Fruit fly (Drosophila melanogaster) whole organism, adult: ENCODE data around the gene CG13116.

Source experiments
- CG12768 ChIP-seq: fragments of 200-800 bp; sonication (Bioruptor generic); optimal IDR thresholded peaks from 2 replicates; lab custom pipeline; 2017; ENCODE audit warnings: missing biosample characterization, missing genetic modification characterization, mild to moderate bottlenecking, moderate library complexity, missing genetic modification reagents
- CG14711 ChIP-seq: fragments of 200-800 bp; sonication (Bioruptor generic); optimal IDR thresholded peaks from 2 replicates; lab custom pipeline; 2018; ENCODE audit warnings: missing biosample characterization, mild to moderate bottlenecking, missing genetic modification characterization, moderate library complexity
- CG1620 ChIP-seq: fragments of 200-800 bp; sonication (Bioruptor generic); optimal IDR thresholded peaks from 2 replicates; lab custom pipeline; 2016; ENCODE audit warnings: missing biosample characterization, missing genetic modification characterization
- CG33017 ChIP-seq: fragments of 200-800 bp; sonication (Bioruptor generic); optimal IDR thresholded peaks from 2 replicates; lab custom pipeline; 2018; ENCODE audit warnings: missing biosample characterization, mild to moderate bottlenecking, missing genetic modification characterization, moderate library complexity
- CG5204 ChIP-seq: fragments of 200-800 bp; sonication (Bioruptor generic); optimal IDR thresholded peaks from 2 replicates; lab custom pipeline; 2016; ENCODE audit warnings: missing biosample characterization, missing genetic modification characterization
- CG7045 ChIP-seq: fragments of 200-800 bp; sonication (Bioruptor generic); optimal IDR thresholded peaks from 2 replicates; lab custom pipeline; 2017; ENCODE audit warnings: missing biosample characterization, mild to moderate bottlenecking, missing genetic modification characterization
- CG7101 ChIP-seq: fragments of 200-800 bp; sonication (Bioruptor generic); optimal IDR thresholded peaks from 2 replicates; lab custom pipeline; 2018; ENCODE audit warnings: missing biosample characterization, mild to moderate bottlenecking, missing genetic modification characterization, moderate library complexity
- Clk ChIP-seq: fragments of 200-800 bp; sonication (Bioruptor generic); optimal IDR thresholded peaks from 2 replicates; lab custom pipeline; 2017; ENCODE audit warnings: missing biosample characterization, missing genetic modification characterization
- Crg-1 ChIP-seq: fragments of 200-800 bp; sonication (Bioruptor generic); optimal IDR thresholded peaks from 2 replicates; lab custom pipeline; 2016; ENCODE audit warnings: missing biosample characterization, missing genetic modification characterization
- Hr96 ChIP-seq: fragments of 200-800 bp; sonication (Bioruptor generic); optimal IDR thresholded peaks from 2 replicates; lab custom pipeline; 2016; ENCODE audit warnings: missing biosample characterization, missing genetic modification characterization
- Mnt ChIP-seq: fragments of 200-800 bp; sonication (Bioruptor generic); optimal IDR thresholded peaks from 2 replicates; lab custom pipeline; 2016; ENCODE audit warnings: missing biosample characterization, mild to moderate bottlenecking, missing genetic modification characterization
- bab1 ChIP-seq: fragments of 200-800 bp; sonication (Bioruptor generic); optimal IDR thresholded peaks from 3 replicates; lab custom pipeline; 2019; ENCODE audit warnings: missing biosample characterization, mild to moderate bottlenecking, missing genetic modification characterization, moderate library complexity
- cic ChIP-seq: fragments of 200-800 bp; sonication (Bioruptor generic); optimal IDR thresholded peaks from 2 replicates; lab custom pipeline; 2017; ENCODE audit warnings: missing biosample characterization, mild to moderate bottlenecking, missing genetic modification characterization, moderate library complexity
- cnc ChIP-seq, 2 experiments: fragments of >200 bp; optimal IDR thresholded peaks; 2 replicates each; lab custom pipeline; 2017
- kay ChIP-seq: fragments of 200-800 bp; sonication (Bioruptor generic); peaks from one replicate; lab custom pipeline; 2016; ENCODE audit warnings: missing biosample characterization, missing genetic modification characterization, borderline replicate concordance
- ovo ChIP-seq: fragments of 200-800 bp; sonication (Bioruptor generic); optimal IDR thresholded peaks from 2 replicates; lab custom pipeline; 2016; ENCODE audit warnings: missing biosample characterization, missing genetic modification characterization
- pad ChIP-seq: fragments of 200-800 bp; sonication (Bioruptor generic); optimal IDR thresholded peaks from 3 replicates; lab custom pipeline; 2017; ENCODE audit warnings: missing biosample characterization, missing genetic modification characterization, mild to moderate bottlenecking, moderate library complexity, missing genetic modification reagents
- tj ChIP-seq: fragments of 200-800 bp; sonication (Bioruptor generic); optimal IDR thresholded peaks from 3 replicates; lab custom pipeline; 2017; ENCODE audit warnings: missing biosample characterization, mild to moderate bottlenecking, missing genetic modification characterization, moderate library complexity
- toe ChIP-seq: fragments of 200-800 bp; sonication (Bioruptor generic); optimal IDR thresholded peaks from 2 replicates; lab custom pipeline; 2016; ENCODE audit warnings: missing biosample characterization, missing genetic modification characterization

CG13116 gene

DNA sequence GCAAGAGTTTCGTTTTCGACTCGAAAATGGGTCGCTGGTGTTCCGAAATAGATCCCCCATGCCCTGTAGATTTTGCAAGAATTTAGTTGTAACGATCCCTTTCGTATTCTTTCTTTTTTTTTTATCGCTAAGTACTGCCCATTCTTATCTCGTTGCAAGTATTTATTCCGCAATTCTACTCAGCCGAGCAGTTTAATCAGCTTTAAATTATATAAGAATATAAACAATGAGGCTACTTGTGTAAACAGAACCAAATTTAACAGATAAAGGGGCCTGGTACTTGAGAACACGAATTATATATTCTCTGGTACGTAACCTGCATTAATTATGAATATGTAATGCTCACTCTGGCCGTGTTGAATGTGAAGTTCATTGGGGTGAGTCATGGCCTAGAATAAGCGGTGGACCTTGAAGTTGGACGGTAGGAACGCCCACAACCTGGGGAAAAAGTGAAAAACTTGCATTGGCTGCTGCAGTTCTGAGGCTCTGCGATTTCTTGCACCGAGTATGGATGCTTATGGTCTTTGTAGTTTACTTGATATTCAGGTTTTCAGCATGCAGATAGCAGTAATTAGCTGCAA, 22.1 kb upstream of the CG13116 start:
- TF ChIP-seq tj (no peak), CG7101 (tag; lab: Kevin White, UChicago) (peak; percentile 18), kay (GFP tag; lab: Kevin White, UChicago) (peak; percentile 77)

DNA sequence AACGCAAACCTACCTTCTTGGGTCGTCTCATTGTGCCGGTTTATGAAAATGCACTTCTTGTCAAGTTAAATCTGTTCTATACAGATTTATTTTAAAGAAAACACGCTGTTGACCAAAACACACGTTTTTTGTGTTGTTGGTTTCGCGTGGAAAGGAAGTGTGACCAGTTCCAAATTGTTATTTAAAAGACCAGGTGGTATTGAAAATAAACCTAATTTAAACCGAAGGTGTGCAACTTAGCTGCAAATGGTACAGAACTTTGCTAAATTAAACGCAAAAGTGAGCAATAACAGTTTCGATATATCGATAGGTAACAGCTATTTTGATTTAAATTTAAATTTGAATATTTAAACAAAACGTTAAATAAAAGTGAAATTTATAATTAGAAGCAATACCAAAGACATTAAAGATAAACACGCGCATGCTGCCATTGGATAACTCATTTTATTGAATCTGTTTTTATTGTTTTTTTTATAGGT, 18.6 kb upstream of the CG13116 start, which contains the start of gene CG4364:
Gene CG4364, minus strand, starts transcription at position 165 of the 479 bp plus-strand sequence.
- TF ChIP-seq Crg-1 (GFP tag; lab: Kevin White, UChicago) (no peak), kay (GFP tag; lab: Kevin White, UChicago) (no peak), CG7045 (GFP tag; lab: Kevin White, UChicago) (no peak), CG12768 (GFP tag; lab: Kevin White, UChicago) (no peak), toe (GFP tag; lab: Kevin White, UChicago) (no peak), CG14711 (no peak), cnc (optimal IDR thresholded peaks at IDR 0.05; lab: Kevin White, UChicago) (no peak), CG5204 (no peak), Hr96 (no peak), bab1 (GFP tag; lab: Kevin White, UChicago) (peak; percentile 55), Mnt (GFP tag; lab: Kevin White, UChicago) (peak; percentile 81), ovo (GFP tag; lab: Kevin White, UChicago) (no peak), pad (GFP tag; lab: Kevin White, UChicago) (no peak), CG33017 (tag; lab: Kevin White, UChicago) (no peak)

DNA sequence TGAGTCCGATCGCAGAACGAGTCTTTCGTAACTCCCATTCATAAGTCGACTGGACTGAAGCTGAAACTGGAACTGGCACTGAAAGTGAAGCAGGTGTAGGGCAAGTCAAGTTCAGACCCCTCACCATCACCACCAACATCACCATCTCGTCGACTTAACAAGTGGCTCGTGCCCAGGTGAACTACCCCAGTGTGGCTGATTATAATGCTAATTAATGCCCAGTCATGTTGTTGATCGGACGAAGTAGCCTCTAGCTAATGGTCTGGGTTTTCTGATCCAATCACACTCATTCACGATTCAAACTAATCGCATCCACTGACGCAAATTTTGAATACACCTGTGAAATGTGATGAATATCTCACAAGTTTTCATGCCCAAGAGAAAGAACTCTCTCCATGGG, 949 bp upstream of the CG13116 start:
- no peak for TF ChIP-seq CG14711
- peak; percentile 84 for TF ChIP-seq cic (GFP tag; lab: Kevin White, UChicago)
- TF ChIP-seq cnc (optimal IDR thresholded peaks at IDR 0.05; lab: Kevin White, UChicago): peak in 1 of 2 experiments; percentile 63

DNA sequence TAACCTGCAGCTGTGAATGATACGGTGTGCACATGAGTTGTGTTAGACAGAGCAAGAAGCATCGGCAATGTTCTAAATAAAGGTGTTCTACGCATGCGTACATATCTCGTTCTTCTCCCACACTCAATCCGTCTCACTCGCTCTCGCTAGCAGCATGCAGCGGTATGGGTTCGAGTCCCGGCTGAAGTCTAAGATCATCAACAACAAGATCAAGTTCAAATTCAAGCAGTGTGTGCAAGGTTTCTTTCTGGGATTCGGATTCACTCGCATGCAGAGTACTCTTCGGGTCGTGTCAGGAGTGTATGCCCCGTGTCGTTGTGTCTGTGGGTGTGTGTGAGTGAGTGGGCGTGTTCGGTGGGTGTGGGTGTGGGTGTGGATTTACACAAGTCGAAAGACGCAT, 1.5 kb downstream of the CG13116 start:
- no peak for TF ChIP-seq Crg-1 (GFP tag; lab: Kevin White, UChicago)
- TF ChIP-seq CG1620: no peak

DNA sequence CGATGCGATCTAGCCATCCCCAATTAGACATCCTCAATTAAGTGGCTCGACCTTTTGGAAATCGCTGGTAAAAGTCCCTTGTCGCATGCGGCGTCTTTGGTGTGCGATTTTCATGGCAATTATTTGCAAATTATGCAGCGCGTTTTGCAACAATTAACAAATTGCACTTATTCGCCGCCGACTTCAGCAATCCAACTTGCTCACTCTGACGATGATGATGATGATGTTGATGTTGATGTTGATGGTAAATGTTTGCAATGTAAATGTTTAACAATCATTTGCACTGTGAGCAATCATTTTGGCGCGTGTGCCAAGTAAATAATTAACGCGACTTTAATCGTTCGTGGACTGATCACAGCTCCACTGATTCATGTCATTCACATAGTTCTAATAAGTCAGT, 4.4 kb downstream of the CG13116 start:
- no peak for TF ChIP-seq CG7045 (GFP tag; lab: Kevin White, UChicago)
- TF ChIP-seq bab1 (GFP tag; lab: Kevin White, UChicago): no peak
- no peak for TF ChIP-seq tj
- TF ChIP-seq CG33017 (tag; lab: Kevin White, UChicago): no peak
- no peak for TF ChIP-seq CG14711
- TF ChIP-seq kay (GFP tag; lab: Kevin White, UChicago): no peak
- TF ChIP-seq CG12768 (GFP tag; lab: Kevin White, UChicago): no peak
- TF ChIP-seq Mnt (GFP tag; lab: Kevin White, UChicago): no peak

DNA sequence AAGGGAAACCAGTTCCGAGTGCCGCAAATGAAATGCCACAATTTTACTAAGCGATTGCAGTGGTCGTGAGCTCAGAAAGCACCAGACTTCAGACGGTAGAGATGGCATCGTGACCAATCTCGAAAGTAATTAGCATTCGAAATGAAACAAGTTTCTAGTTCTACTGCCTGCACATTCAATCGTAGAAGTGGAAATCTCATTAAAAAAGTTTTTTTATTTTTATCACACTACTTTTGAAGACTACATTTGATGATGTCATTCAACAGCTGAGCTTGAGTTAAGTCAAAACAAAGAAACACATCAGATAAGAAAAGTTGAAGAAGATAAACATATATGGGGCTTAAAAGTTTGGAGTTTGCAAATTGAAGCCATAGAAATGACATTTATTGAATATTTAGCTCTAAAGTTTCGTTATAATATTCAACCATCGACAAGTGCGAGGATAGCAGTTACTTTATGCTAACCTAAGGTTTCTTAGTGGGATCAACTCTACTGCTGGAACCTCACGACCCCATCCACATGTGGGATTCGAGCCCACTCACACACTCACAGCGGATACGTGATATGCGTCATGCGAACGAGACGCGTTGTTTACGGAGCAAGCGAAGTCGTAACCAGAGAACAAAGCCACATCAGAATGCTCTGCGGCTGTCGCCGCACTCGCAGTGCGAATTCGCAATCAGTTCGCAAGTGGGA, 6.4 kb downstream of the CG13116 start, which contains the start of gene CG13117:
Gene CG13117, plus strand, starts transcription at position 646 of the 696 bp plus-strand sequence.
- TF ChIP-seq kay (GFP tag; lab: Kevin White, UChicago) (peak; percentile 85), CG7101 (tag; lab: Kevin White, UChicago) (no peak), toe (GFP tag; lab: Kevin White, UChicago) (no peak), CG14711 (no peak)

DNA sequence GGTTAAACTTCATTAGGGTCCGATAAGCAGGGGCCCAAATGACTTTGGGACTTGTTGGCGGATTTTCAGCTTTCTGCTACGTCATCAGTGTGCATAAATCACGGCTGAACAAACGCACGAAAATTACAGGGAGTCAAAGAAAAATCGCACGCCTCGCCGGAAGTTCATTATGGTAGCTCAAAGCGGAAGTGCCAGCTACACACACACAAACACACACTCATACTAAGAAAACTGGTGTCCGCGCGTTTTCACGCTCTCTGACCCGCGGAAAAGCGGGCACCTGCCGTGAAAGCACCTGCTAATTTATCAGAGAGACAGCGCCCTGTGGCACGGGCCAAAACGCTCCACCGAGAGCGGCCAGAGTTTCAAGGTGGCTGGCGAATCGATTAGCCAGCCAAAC, 7.6 kb downstream of the CG13116 start:
- no peak for TF ChIP-seq CG5204
- no peak for TF ChIP-seq Clk
- peak; percentile 52 for TF ChIP-seq kay (GFP tag; lab: Kevin White, UChicago)
- TF ChIP-seq cnc (optimal IDR thresholded peaks at IDR 0.05; lab: Kevin White, UChicago): no peak

DNA sequence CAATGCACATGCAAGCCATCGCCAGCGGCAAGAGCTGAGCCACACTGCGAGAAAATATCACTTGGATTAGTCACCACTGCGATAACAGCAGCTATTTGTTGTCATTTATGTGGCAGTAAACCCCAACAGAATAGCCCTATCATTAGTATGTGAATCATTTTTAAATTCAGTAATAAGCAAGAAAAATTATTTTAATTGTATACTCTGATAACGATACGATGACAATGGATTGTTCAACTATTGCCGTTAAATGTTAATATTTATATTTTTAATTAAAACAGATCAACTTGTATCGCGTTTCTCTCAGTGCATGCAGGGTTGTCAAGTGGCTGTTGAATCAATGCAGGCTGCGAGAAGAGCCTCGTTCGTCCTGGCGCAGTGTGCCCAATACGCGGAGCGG, 8.1 kb downstream of the CG13116 start:
- no peak for TF ChIP-seq bab1 (GFP tag; lab: Kevin White, UChicago)
- peak; percentile 16 for TF ChIP-seq toe (GFP tag; lab: Kevin White, UChicago)
- TF ChIP-seq CG5204: peak; percentile 21
- TF ChIP-seq pad (GFP tag; lab: Kevin White, UChicago): no peak
- peak; percentile 15 for TF ChIP-seq CG33017 (tag; lab: Kevin White, UChicago)
- peak; percentile 18 for TF ChIP-seq CG7101 (tag; lab: Kevin White, UChicago)
- peak; percentile 34 for TF ChIP-seq CG7045 (GFP tag; lab: Kevin White, UChicago)
